Worm (Caenorhabditis elegans) whole organism, young adult: Measurements from ENCODE around the gene K03A11.1.
"Not testable (repeated sequence)": the region's sequence is repeated elsewhere in the genome, so short reads cannot be mapped to it uniquely, and the experiment has no call there.

Source experiments
- B0035.1 ChIP-seq: sonication (generic microtip); optimal IDR thresholded peaks from 2 replicates; lab custom pipeline; 2016; ENCODE audit warnings: missing genetic modification characterization, mild to moderate bottlenecking, missing compliant biosample characterization, missing genotype, missing genetic modification reagents
- B0261.1 ChIP-seq: sonication (generic microtip); optimal IDR thresholded peaks from 2 replicates; lab custom pipeline; 2016; ENCODE audit warnings: mild to moderate bottlenecking, missing genetic modification characterization, moderate library complexity, missing compliant biosample characterization
- D2030.7 ChIP-seq: fragments of 200-800 bp; sonication (Bioruptor generic); IDR thresholded peaks from 2 replicates; pipeline ENCODE4 v1.3.6; 2022; ENCODE audit warnings: missing genetic modification reagents, missing genetic modification characterization, missing compliant biosample characterization
- F22D6.2 ChIP-seq: sonication (generic microtip); optimal IDR thresholded peaks from 2 replicates; lab custom pipeline; 2016; ENCODE audit warnings: mild to moderate bottlenecking, missing genetic modification characterization, missing compliant biosample characterization
- F49E8.2 ChIP-seq: sonication (generic microtip); optimal IDR thresholded peaks from 3 replicates; lab custom pipeline; 2017; ENCODE audit warnings: missing genetic modification characterization, mild to moderate bottlenecking, missing compliant biosample characterization, antibody characterized with exemption, moderate library complexity; ENCODE audit not compliant: insufficient read depth
- F57A8.1 ChIP-seq: fragments of 200-800 bp; sonication (Bioruptor generic); optimal IDR thresholded peaks from 2 replicates; lab custom pipeline; 2018; ENCODE audit warnings: mild to moderate bottlenecking, missing genetic modification characterization, moderate library complexity, missing compliant biosample characterization
- F57C9.4 ChIP-seq: sonication (generic microtip); optimal IDR thresholded peaks from 2 replicates; lab custom pipeline; 2017; ENCODE audit warnings: mild to moderate bottlenecking, missing genetic modification characterization, missing compliant biosample characterization
- K12H6.12 ChIP-seq: fragments of 200-800 bp; sonication (Bioruptor generic); optimal IDR thresholded peaks from 2 replicates; lab custom pipeline; 2018; ENCODE audit warnings: mild to moderate bottlenecking, missing genetic modification characterization, missing compliant biosample characterization
- T07F8.4 ChIP-seq: sonication (generic microtip); optimal IDR thresholded peaks from 2 replicates; lab custom pipeline; 2016; ENCODE audit warnings: mild to moderate bottlenecking, missing genetic modification characterization, moderate library complexity, missing compliant biosample characterization
- Y56A3A.18 ChIP-seq: fragments of 200-800 bp; sonication (Bioruptor generic); IDR thresholded peaks from 2 replicates; pipeline ENCODE4 v1.3.6; 2022; ENCODE audit warnings: missing genetic modification reagents, missing genetic modification characterization, missing compliant biosample characterization
- akir-1 ChIP-seq: fragments of 200-800 bp; sonication (Bioruptor generic); optimal IDR thresholded peaks from 2 replicates; lab custom pipeline; 2018; ENCODE audit warnings: mild to moderate bottlenecking, missing genetic modification characterization, moderate library complexity, missing compliant biosample characterization
- aptf-3 ChIP-seq: fragments of 200-800 bp; sonication (Bioruptor generic); IDR thresholded peaks from 2 replicates; pipeline ENCODE4 v1.3.6; 2022; ENCODE audit warnings: missing genetic modification characterization, missing compliant biosample characterization
- athp-1 ChIP-seq: sonication (generic microtip); optimal IDR thresholded peaks from 2 replicates; lab custom pipeline; 2017; ENCODE audit warnings: mild to moderate bottlenecking, missing genetic modification characterization, missing compliant biosample characterization
- attf-6 ChIP-seq: fragments of 200-800 bp; sonication (Bioruptor generic); IDR thresholded peaks from 2 replicates; pipeline ENCODE4 v1.3.6; 2022; ENCODE audit warnings: missing genetic modification reagents, missing genetic modification characterization, missing compliant biosample characterization
- bed-1 ChIP-seq: fragments of 200-800 bp; sonication (Bioruptor generic); IDR thresholded peaks from 2 replicates; pipeline ENCODE4 v1.3.6; 2022; ENCODE audit warnings: missing genetic modification reagents, missing genetic modification characterization, missing compliant biosample characterization
- cebp-1 ChIP-seq, 2 experiments: fragments of 200-800 bp in 1 of 2; sonication (Bioruptor generic) in 1 of 2; sonication (generic microtip) in 1 of 2; IDR thresholded peaks in 1 of 2; optimal IDR thresholded peaks in 1 of 2; 2 replicates each; pipeline versions ENCODE4 v1.3.6 to Lab custom; 2017 to 2022; ENCODE audit warnings: missing compliant biosample characterization in 2 of 2, missing genetic modification characterization in 2 of 2, mild to moderate bottlenecking in 1 of 2, missing genetic modification reagents in 1 of 2, moderate library complexity in 1 of 2
- ceh-27 ChIP-seq: fragments of 200-800 bp; sonication (Bioruptor generic); optimal IDR thresholded peaks from 2 replicates; lab custom pipeline; 2018; ENCODE audit warnings: mild to moderate bottlenecking, missing genetic modification characterization, moderate library complexity, missing compliant biosample characterization
- ceh-79 ChIP-seq: sonication (generic microtip); optimal IDR thresholded peaks from 2 replicates; lab custom pipeline; 2017; ENCODE audit warnings: mild to moderate bottlenecking, missing genetic modification characterization, missing compliant biosample characterization
- ekl-4 ChIP-seq: fragments of 200-800 bp; sonication (Bioruptor generic); IDR thresholded peaks from 2 replicates; pipeline ENCODE4 v1.3.6; 2022; ENCODE audit warnings: missing genetic modification reagents, missing genetic modification characterization, missing compliant biosample characterization
- hlh-26 ChIP-seq: fragments of 200-800 bp; sonication (Bioruptor generic); conservative IDR thresholded peaks from 2 replicates; pipeline ENCODE4 v1.3.6; 2022; ENCODE audit warnings: missing genetic modification reagents, missing genetic modification characterization, missing compliant biosample characterization
- hmg-1.2 ChIP-seq: fragments of 200-800 bp; sonication (Bioruptor generic); IDR thresholded peaks from 2 replicates; pipeline ENCODE4 v1.3.6; 2022; ENCODE audit warnings: missing genetic modification reagents, missing genetic modification characterization, missing compliant biosample characterization
- hmg-20 ChIP-seq: fragments of 200-800 bp; sonication (Bioruptor generic); IDR thresholded peaks from 2 replicates; pipeline ENCODE4 v1.3.6; 2022; ENCODE audit warnings: missing genetic modification reagents, missing genetic modification characterization, missing compliant biosample characterization
- hrde-1 ChIP-seq: sonication (generic microtip); optimal IDR thresholded peaks from 2 replicates; lab custom pipeline; 2016; ENCODE audit warnings: missing genetic modification characterization, mild to moderate bottlenecking, missing compliant biosample characterization, moderate library complexity, missing genotype, missing genetic modification reagents, borderline replicate concordance
- hsf-1 ChIP-seq: fragments of 200-800 bp; sonication (Bioruptor generic); IDR thresholded peaks from 2 replicates; pipeline ENCODE4 v1.3.6; 2022; ENCODE audit warnings: missing genetic modification reagents, missing genetic modification characterization, missing compliant biosample characterization
- let-526 ChIP-seq: fragments of 200-800 bp; sonication (Bioruptor generic); IDR thresholded peaks from 2 replicates; pipeline ENCODE4 v1.3.6; 2022; ENCODE audit warnings: missing genetic modification reagents, missing genetic modification characterization, missing compliant biosample characterization
- lin-26 ChIP-seq: fragments of 200-800 bp; sonication (Bioruptor generic); IDR thresholded peaks from 2 replicates; pipeline ENCODE4 v1.3.6; 2022; ENCODE audit warnings: missing genetic modification reagents, missing genetic modification characterization, missing compliant biosample characterization
- lin-35 ChIP-seq, 3 experiments: fragments of 150-350 bp in 2 of 3; sonication (generic microtip) in 1 of 3; optimal IDR thresholded peaks; 2 replicates each; lab custom pipeline; 2014 to 2018; ENCODE audit warnings: missing biosample characterization in 3 of 3, missing genetic modification characterization in 3 of 3, missing genetic modification reagents in 3 of 3
- lin-40 ChIP-seq: sonication (generic microtip); optimal IDR thresholded peaks from 2 replicates; lab custom pipeline; 2016; ENCODE audit warnings: missing genetic modification characterization, mild to moderate bottlenecking, missing compliant biosample characterization, missing genotype, missing genetic modification reagents
- lin-54 ChIP-seq: fragments of 200-800 bp; sonication (Bioruptor generic); optimal IDR thresholded peaks from 2 replicates; lab custom pipeline; 2018; ENCODE audit warnings: mild to moderate bottlenecking, missing genetic modification characterization, missing compliant biosample characterization
- madf-10 ChIP-seq: sonication (generic microtip); optimal IDR thresholded peaks from 2 replicates; lab custom pipeline; 2016; ENCODE audit warnings: mild to moderate bottlenecking, missing genetic modification characterization, missing compliant biosample characterization
- madf-3 ChIP-seq: fragments of 200-800 bp; sonication (Bioruptor generic); IDR thresholded peaks from 2 replicates; pipeline ENCODE4 v1.3.6; 2022; ENCODE audit warnings: missing genetic modification reagents, missing genetic modification characterization, missing compliant biosample characterization
- nhr-120 ChIP-seq: fragments of 200-800 bp; sonication (Bioruptor generic); IDR thresholded peaks from 2 replicates; pipeline ENCODE4 v1.3.6; 2022; ENCODE audit warnings: missing genetic modification characterization, missing compliant biosample characterization
- nhr-179 ChIP-seq: sonication (generic microtip); optimal IDR thresholded peaks from 2 replicates; lab custom pipeline; 2016; ENCODE audit warnings: mild to moderate bottlenecking, missing genetic modification characterization, missing compliant biosample characterization
- nhr-27 ChIP-seq: fragments of 200-800 bp; sonication (Bioruptor generic); optimal IDR thresholded peaks from 2 replicates; lab custom pipeline; 2018; ENCODE audit warnings: mild to moderate bottlenecking, missing genetic modification characterization, moderate library complexity, missing compliant biosample characterization
- nhr-90 ChIP-seq: sonication (generic microtip); optimal IDR thresholded peaks from 2 replicates; lab custom pipeline; 2016; ENCODE audit warnings: missing genotype, mild to moderate bottlenecking, missing genetic modification characterization, missing compliant biosample characterization
- pbrm-1 ChIP-seq: fragments of 200-800 bp; sonication (Bioruptor generic); IDR thresholded peaks from 2 replicates; pipeline ENCODE4 v1.3.6; 2022; ENCODE audit warnings: missing genetic modification reagents, missing genetic modification characterization, missing compliant biosample characterization
- rec-8 ChIP-seq, 2 experiments: sonication (generic microtip); optimal IDR thresholded peaks; 2 replicates each; lab custom pipeline; 2016; ENCODE audit warnings: mild to moderate bottlenecking in 2 of 2, missing genetic modification characterization in 2 of 2, missing genetic modification reagents in 2 of 2, missing genotype in 2 of 2, missing biosample characterization in 1 of 2, missing compliant biosample characterization in 1 of 2, moderate library complexity in 1 of 2
- rpc-1 ChIP-seq, 2 experiments: fragments of 150-350 bp in 1 of 2; sonication (generic microtip) in 1 of 2; optimal IDR thresholded peaks; 2 replicates each; lab custom pipeline; 2014 to 2018; ENCODE audit warnings: missing biosample characterization in 1 of 2, missing genetic modification characterization in 1 of 2, missing genetic modification reagents in 1 of 2, missing genotype in 1 of 2
- sea-2 ChIP-seq: fragments of 200-800 bp; sonication (Bioruptor generic); IDR thresholded peaks from 2 replicates; pipeline ENCODE4 v1.3.6; 2022; ENCODE audit warnings: missing genetic modification characterization, missing compliant biosample characterization
- snpc-1.1 ChIP-seq: sonication (generic microtip); optimal IDR thresholded peaks from 2 replicates; lab custom pipeline; 2017; ENCODE audit warnings: missing genetic modification characterization, mild to moderate bottlenecking, missing compliant biosample characterization, antibody characterized with exemption, moderate library complexity, missing genotype, missing genetic modification reagents; ENCODE audit not compliant: insufficient read depth
- tbx-9 ChIP-seq: sonication (generic microtip); optimal IDR thresholded peaks from 2 replicates; lab custom pipeline; 2016; ENCODE audit warnings: borderline replicate concordance, missing genetic modification characterization, inconsistent platforms, missing compliant biosample characterization
- unc-130 ChIP-seq: sonication (generic microtip); optimal IDR thresholded peaks from 2 replicates; lab custom pipeline; 2016; ENCODE audit warnings: missing genetic modification reagents, missing genetic modification characterization, missing compliant biosample characterization
- ztf-18 ChIP-seq: sonication (generic microtip); optimal IDR thresholded peaks from 2 replicates; lab custom pipeline; 2016; ENCODE audit warnings: missing genotype, mild to moderate bottlenecking, missing genetic modification characterization, missing compliant biosample characterization
- ztf-25 ChIP-seq: fragments of 200-800 bp; sonication (Bioruptor generic); IDR thresholded peaks from 2 replicates; pipeline ENCODE4 v1.3.6; 2022; ENCODE audit warnings: missing genetic modification reagents, missing genetic modification characterization, missing compliant biosample characterization
- ztf-3 ChIP-seq: fragments of 200-800 bp; sonication (Bioruptor generic); optimal IDR thresholded peaks from 2 replicates; lab custom pipeline; 2018; ENCODE audit warnings: mild to moderate bottlenecking, missing genetic modification characterization, missing compliant biosample characterization
- ztf-6 ChIP-seq: fragments of 200-800 bp; sonication (Bioruptor generic); IDR thresholded peaks from 2 replicates; pipeline ENCODE4 v1.3.6; 2022; ENCODE audit warnings: missing genetic modification reagents, missing genetic modification characterization, missing compliant biosample characterization

The K03A11.1 gene

DNA sequence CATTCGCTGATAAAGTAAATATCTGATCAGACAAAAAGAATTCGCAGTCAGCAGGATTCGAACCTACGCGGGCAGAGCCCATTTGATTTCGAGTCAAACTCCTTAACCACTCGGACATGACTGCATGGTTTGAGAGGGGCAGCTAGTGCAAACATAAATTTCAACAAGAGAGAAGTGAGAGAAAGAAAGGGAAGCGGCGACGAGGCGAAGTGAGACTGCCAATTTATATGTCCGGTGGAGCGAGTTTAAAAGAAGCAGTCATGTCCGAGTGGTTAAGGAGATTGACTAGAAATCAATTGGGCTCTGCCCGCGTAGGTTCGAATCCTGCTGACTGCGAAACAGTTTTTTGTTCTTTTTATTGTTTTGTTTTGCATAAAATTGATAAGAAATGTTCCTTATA, 5.2 kb upstream of the K03A11.1 start (continued):
- TF ChIP-seq rpc-1 (optimal IDR thresholded peaks at IDR 0.05; lab: Kevin White, UChicago) (peak; percentile 99), rpc-1 (tag; optimal IDR thresholded peaks at IDR 0.05; lab: Kevin White, UChicago) (peak; percentile 95), snpc-1.1 (tag; lab: Kevin White, UChicago) (peak; percentile 38), bed-1 (GFP tag; lab: Robert Waterston, UW) (peak; percentile 82; the same call in 1 of the 2 replicates), madf-3 (GFP tag; lab: Robert Waterston, UW) (0 out of 2 replicates have a peak, but pooled peaks have one; percentile 62), hmg-20 (GFP tag; lab: Robert Waterston, UW) (peak; percentile 89), F49E8.2 (tag; lab: Kevin White, UChicago) (peak; percentile 66), ceh-27 (GFP tag; lab: Kevin White, UChicago) (peak; percentile 87), rec-8 (tag; optimal IDR thresholded peaks at IDR 0.05; lab: Kevin White, UChicago) (peak; percentile 80 to 81), ztf-3 (GFP tag; lab: Kevin White, UChicago) (peak; percentile 9), tbx-9 (tag; lab: Kevin White, UChicago) (peak; percentile 60), F57C9.4 (tag; lab: Kevin White, UChicago) (peak; percentile 63), K12H6.12 (peak; percentile 76), aptf-3 (GFP tag; lab: Robert Waterston, UW) (0 out of 2 replicates have a peak, but pooled peaks have one; percentile 86), ztf-18 (tag; lab: Kevin White, UChicago) (peak; percentile 80), nhr-27 (tag; lab: Kevin White, UChicago) (peak; percentile 85), nhr-179 (tag; lab: Kevin White, UChicago) (peak; percentile 36), F22D6.2 (peak; percentile 68), hsf-1 (GFP tag; lab: Robert Waterston, UW) (peak; percentile 62; the same call in 1 of the 2 replicates), lin-40 (tag; lab: Kevin White, UChicago) (peak; percentile 95), lin-26 (GFP tag; lab: Robert Waterston, UW) (peak; percentile 96), hrde-1 (tag; lab: Kevin White, UChicago) (peak; percentile 82), hmg-1.2 (GFP tag; lab: Robert Waterston, UW) (peak; percentile 96), ztf-6 (peak; percentile 9; the same call in 1 of the 2 replicates), cebp-1 (GFP tag; IDR thresholded peaks at IDR 0.05; lab: Robert Waterston, UW) (peak; percentile 76), madf-10 (peak; percentile 87), unc-130 (GFP tag; lab: Kevin White, UChicago) (peak; percentile 55), nhr-120 (GFP tag; lab: Robert Waterston, UW) (0 out of 2 replicates have a peak, but pooled peaks have one; percentile 74), pbrm-1 (GFP tag; lab: Robert Waterston, UW) (peak; percentile 94), athp-1 (peak; percentile 75), ekl-4 (peak; percentile 91), attf-6 (peak; percentile 81), lin-54 (GFP tag; lab: Kevin White, UChicago) (peak; percentile 71), let-526 (GFP tag; lab: Robert Waterston, UW) (peak; percentile 68), hlh-26 (GFP tag; lab: Robert Waterston, UW) (0 out of 2 replicates have a peak, but pooled peaks have one; percentile 51), T07F8.4 (tag; lab: Kevin White, UChicago) (peak; percentile 79), D2030.7 (GFP tag; lab: Robert Waterston, UW) (peak; percentile 89), ceh-79 (peak; percentile 54), ztf-25 (GFP tag; lab: Robert Waterston, UW) (peak; percentile 93), lin-35 (GFP tag; optimal IDR thresholded peaks at IDR 0.05; lab: Kevin White, UChicago) (peak in 1 of 3 experiments; percentile 72), Y56A3A.18 (GFP tag; lab: Robert Waterston, UW) (peak; percentile 94), B0261.1 (tag; lab: Kevin White, UChicago) (peak; percentile 100), nhr-90 (tag; lab: Kevin White, UChicago) (peak; percentile 91), F57A8.1 (peak; percentile 58), sea-2 (GFP tag; lab: Robert Waterston, UW) (peak; percentile 80; the same call in 1 of the 2 replicates), B0035.1 (tag; lab: Kevin White, UChicago) (peak; percentile 88), akir-1 (GFP tag; lab: Kevin White, UChicago) (peak; percentile 82)
- not testable (repeated sequence) for TF ChIP-seq cebp-1 (tag; optimal IDR thresholded peaks at IDR 0.05; lab: Kevin White, UChicago)
